Fruit fly (Drosophila melanogaster) whole organism, embryonic: ENCODE measurements around the gene Nepl18.

Experiments used
- ATbp ChIP-seq: fragments of 200-800 bp; sonication (Bioruptor generic); optimal IDR thresholded peaks from 2 replicates; lab custom pipeline; 2017; ENCODE audit warnings: missing biosample characterization, mild to moderate bottlenecking, missing genetic modification characterization, missing genetic modification reagents
- Ada2b ChIP-seq: fragments of 200-800 bp; sonication (Bioruptor generic); IDR thresholded peaks from 2 replicates; pipeline ENCODE4 v1.3.6; 2022; ENCODE audit warnings: missing biosample characterization, missing genetic modification characterization
- Antp ChIP-seq: fragments of 200-800 bp; sonication (Bioruptor generic); optimal IDR thresholded peaks from 3 replicates; lab custom pipeline; 2016; ENCODE audit warnings: missing biosample characterization, missing genetic modification characterization
- B-H1 ChIP-seq: fragments of 200-800 bp; sonication (Bioruptor generic); IDR thresholded peaks from 3 replicates; pipeline ENCODE4 v1.3.6; 2022; ENCODE audit warnings: missing biosample characterization, missing genetic modification characterization
- Blimp-1 ChIP-seq: fragments of 200-800 bp; sonication (Bioruptor generic); optimal IDR thresholded peaks from 3 replicates; lab custom pipeline; 2018; ENCODE audit warnings: missing biosample characterization, missing genetic modification characterization, mild to moderate bottlenecking, moderate library complexity, missing genetic modification reagents
- Bteb2 ChIP-seq: fragments of 200-800 bp; sonication (Bioruptor generic); optimal IDR thresholded peaks from 2 replicates; lab custom pipeline; 2016; ENCODE audit warnings: missing biosample characterization, missing genetic modification characterization
- CG11504 ChIP-seq: fragments of 200-800 bp; sonication (Bioruptor generic); optimal IDR thresholded peaks from 3 replicates; lab custom pipeline; 2019; ENCODE audit warnings: missing biosample characterization, mild to moderate bottlenecking, missing genetic modification characterization, moderate library complexity
- CG12942 ChIP-seq: fragments of 200-800 bp; sonication (Bioruptor generic); optimal IDR thresholded peaks from 3 replicates; lab custom pipeline; 2016; ENCODE audit warnings: missing biosample characterization, missing genetic modification characterization
- CG13424 ChIP-seq: fragments of 200-800 bp; sonication (Bioruptor generic); optimal IDR thresholded peaks from 2 replicates; lab custom pipeline; 2019; ENCODE audit warnings: missing biosample characterization, mild to moderate bottlenecking, missing genetic modification characterization, moderate library complexity
- CG14050 ChIP-seq: fragments of 200-800 bp; sonication (Bioruptor generic); IDR thresholded peaks from 3 replicates; pipeline ENCODE4 v1.3.6; 2022; ENCODE audit warnings: missing biosample characterization, missing genetic modification characterization
- CG15601 ChIP-seq: fragments of 200-800 bp; sonication (Bioruptor generic); optimal IDR thresholded peaks from 3 replicates; lab custom pipeline; 2019; ENCODE audit warnings: missing biosample characterization, mild to moderate bottlenecking, missing genetic modification characterization, moderate library complexity
- CG17802 ChIP-seq: fragments of 200-800 bp; sonication (Bioruptor generic); optimal IDR thresholded peaks from 2 replicates; lab custom pipeline; 2018; ENCODE audit warnings: missing biosample characterization, mild to moderate bottlenecking, missing genetic modification characterization, moderate library complexity
- CG17829 ChIP-seq: fragments of 200-800 bp; optimal IDR thresholded peaks from 2 replicates; lab custom pipeline; 2019; ENCODE audit warnings: missing biosample characterization, mild to moderate bottlenecking, missing genetic modification characterization, moderate library complexity
- CG18262 ChIP-seq: fragments of 200-800 bp; optimal IDR thresholded peaks from 3 replicates; lab custom pipeline; 2019; ENCODE audit warnings: missing biosample characterization, mild to moderate bottlenecking, missing genetic modification characterization, moderate library complexity
- CG30020 ChIP-seq: fragments of 200-800 bp; optimal IDR thresholded peaks from 2 replicates; lab custom pipeline; 2019; ENCODE audit warnings: missing biosample characterization, mild to moderate bottlenecking, missing genetic modification characterization, moderate library complexity
- CG31224 ChIP-seq: fragments of 200-800 bp; sonication (Bioruptor generic); IDR thresholded peaks from 2 replicates; pipeline ENCODE4 v1.3.6; 2022; ENCODE audit warnings: missing biosample characterization, missing genetic modification characterization
- CG32767 ChIP-seq: fragments of 200-800 bp; sonication (Bioruptor generic); IDR thresholded peaks from 2 replicates; pipeline ENCODE4 v1.3.6; 2022; ENCODE audit warnings: missing biosample characterization, missing genetic modification characterization
- CG5180 ChIP-seq: fragments of 200-800 bp; sonication (Bioruptor generic); optimal IDR thresholded peaks from 3 replicates; lab custom pipeline; 2017; ENCODE audit warnings: missing biosample characterization, missing genetic modification characterization, mild to moderate bottlenecking, moderate library complexity, missing genetic modification reagents
- CG7786 ChIP-seq: fragments of 200-800 bp; sonication (Bioruptor generic); optimal IDR thresholded peaks from 2 replicates; lab custom pipeline; 2016; ENCODE audit warnings: missing biosample characterization, missing genetic modification characterization
- CG7987 ChIP-seq: fragments of 200-800 bp; sonication (Bioruptor generic); optimal IDR thresholded peaks from 2 replicates; lab custom pipeline; 2018; ENCODE audit warnings: missing biosample characterization, mild to moderate bottlenecking, missing genetic modification characterization, moderate library complexity
- CG9727 ChIP-seq: fragments of 200-800 bp; sonication (Bioruptor generic); optimal IDR thresholded peaks from 3 replicates; lab custom pipeline; 2017; ENCODE audit warnings: missing biosample characterization, mild to moderate bottlenecking, missing genetic modification characterization
- GATAe ChIP-seq: fragments of 200-800 bp; sonication (Bioruptor generic); conservative IDR thresholded peaks from 2 replicates; pipeline ENCODE4 v1.3.6; 2022; ENCODE audit warnings: missing biosample characterization, missing genetic modification characterization
- HLH54F ChIP-seq: fragments of 200-800 bp; sonication (Bioruptor generic); optimal IDR thresholded peaks from 3 replicates; lab custom pipeline; 2016; ENCODE audit warnings: missing biosample characterization, missing genetic modification characterization
- Med ChIP-seq: fragments of 200-800 bp; sonication (Bioruptor generic); peaks from one replicate; lab custom pipeline; 2016; ENCODE audit warnings: missing biosample characterization, missing genetic modification characterization, mild to moderate bottlenecking, inconsistent platforms, moderate library complexity
- Mrtf ChIP-seq: fragments of 200-800 bp; sonication (Bioruptor generic); IDR thresholded peaks from 3 replicates; pipeline ENCODE4 v1.3.6; 2022; ENCODE audit warnings: missing biosample characterization, missing genetic modification characterization
- Neu2 ChIP-seq: fragments of 200-800 bp; sonication (Bioruptor generic); optimal IDR thresholded peaks from 3 replicates; lab custom pipeline; 2016; ENCODE audit warnings: missing biosample characterization, missing genetic modification characterization, borderline replicate concordance
- NfI ChIP-seq: fragments of 200-800 bp; sonication (Bioruptor generic); optimal IDR thresholded peaks from 3 replicates; lab custom pipeline; 2018; ENCODE audit warnings: missing biosample characterization, mild to moderate bottlenecking, missing genetic modification characterization, moderate library complexity
- Oaz ChIP-seq: fragments of 200-800 bp; sonication (Bioruptor generic); IDR thresholded peaks from 2 replicates; pipeline ENCODE4 v1.3.6; 2022; ENCODE audit warnings: missing biosample characterization, missing genetic modification characterization
- Side ChIP-seq: fragments of 200-800 bp; sonication (Bioruptor generic); optimal IDR thresholded peaks from 2 replicates; lab custom pipeline; 2016; ENCODE audit warnings: missing biosample characterization, missing genetic modification characterization
- bab2 ChIP-seq: fragments of 200-800 bp; sonication (Bioruptor generic); optimal IDR thresholded peaks from 2 replicates; lab custom pipeline; 2016; ENCODE audit warnings: missing biosample characterization, missing genetic modification characterization
- btn ChIP-seq: fragments of 200-800 bp; sonication (Bioruptor generic); optimal IDR thresholded peaks from 2 replicates; lab custom pipeline; 2016; ENCODE audit warnings: missing biosample characterization, missing genetic modification characterization
- chn ChIP-seq: fragments of 200-800 bp; sonication (Bioruptor generic); optimal IDR thresholded peaks from 2 replicates; lab custom pipeline; 2016; ENCODE audit warnings: missing biosample characterization, missing genetic modification characterization
- esg ChIP-seq: fragments of 200-800 bp; sonication (Bioruptor generic); conservative IDR thresholded peaks from 2 replicates; pipeline ENCODE4 v1.3.6; 2022; ENCODE audit warnings: missing biosample characterization, missing genetic modification characterization
- gcm ChIP-seq: fragments of 200-800 bp; sonication (Bioruptor generic); optimal IDR thresholded peaks from 2 replicates; lab custom pipeline; 2019; ENCODE audit warnings: missing biosample characterization, mild to moderate bottlenecking, missing genetic modification characterization, moderate library complexity
- grn ChIP-seq: fragments of 200-800 bp; sonication (Bioruptor generic); optimal IDR thresholded peaks from 3 replicates; lab custom pipeline; 2017; ENCODE audit warnings: missing biosample characterization, missing genetic modification characterization
- hkb ChIP-seq, 2 experiments: fragments of 200-800 bp in 1 of 2; fragments of >200 bp in 1 of 2; sonication (Bioruptor generic) in 1 of 2; IDR thresholded peaks in 1 of 2; optimal IDR thresholded peaks in 1 of 2; 2 replicates each; pipeline versions ENCODE4 v1.3.6 to Lab custom; 2017 to 2022; ENCODE audit warnings: missing biosample characterization in 1 of 2, missing genetic modification characterization in 1 of 2
- hth ChIP-seq: fragments of >200 bp; optimal IDR thresholded peaks from 2 replicates; lab custom pipeline; 2017; ENCODE audit warnings: inconsistent platforms
- lmd ChIP-seq: fragments of 200-800 bp; sonication (Bioruptor generic); IDR thresholded peaks from 2 replicates; pipeline ENCODE4 v1.3.6; 2022; ENCODE audit warnings: missing biosample characterization, missing genetic modification characterization
- mam ChIP-seq: fragments of 200-800 bp; sonication (Bioruptor generic); optimal IDR thresholded peaks from 3 replicates; lab custom pipeline; 2016; ENCODE audit warnings: missing biosample characterization, missing genetic modification characterization
- onecut ChIP-seq: fragments of 200-800 bp; sonication (Bioruptor generic); IDR thresholded peaks from 2 replicates; pipeline ENCODE4 v1.3.6; 2022; ENCODE audit warnings: missing biosample characterization, missing genetic modification characterization
- org-1 ChIP-seq: fragments of 200-800 bp; sonication (Bioruptor generic); optimal IDR thresholded peaks from 2 replicates; lab custom pipeline; 2017; ENCODE audit warnings: missing biosample characterization, missing genetic modification characterization
- pan ChIP-seq, 4 experiments: fragments of >200 bp in 3 of 4; fragments of 200-800 bp in 1 of 4; sonication (Bioruptor generic) in 1 of 4; optimal IDR thresholded peaks in 3 of 4; IDR thresholded peaks in 1 of 4; 2 replicates each; pipeline versions ENCODE4 v1.3.6 to Lab custom; 2017 to 2022; ENCODE audit warnings: missing biosample characterization in 2 of 4, missing genetic modification characterization in 2 of 4, mixed read lengths in 1 of 4
- pb ChIP-seq: fragments of 200-800 bp; sonication (Bioruptor generic); optimal IDR thresholded peaks from 3 replicates; lab custom pipeline; 2016; ENCODE audit warnings: missing biosample characterization, missing genetic modification characterization
- peb ChIP-seq: fragments of 200-800 bp; sonication (Bioruptor generic); IDR thresholded peaks from 2 replicates; pipeline ENCODE4 v1.3.6; 2022; ENCODE audit warnings: missing biosample characterization, missing genetic modification characterization
- sim ChIP-seq: fragments of 200-800 bp; sonication (Bioruptor generic); IDR thresholded peaks from 2 replicates; pipeline ENCODE4 v1.3.6; 2022; ENCODE audit warnings: missing biosample characterization, missing genetic modification characterization
- sob ChIP-seq: fragments of 200-800 bp; sonication (Bioruptor generic); IDR thresholded peaks from 2 replicates; pipeline ENCODE4 v1.3.6; 2022; ENCODE audit warnings: missing biosample characterization, missing genetic modification characterization
- stc ChIP-seq: fragments of 200-800 bp; sonication (Bioruptor generic); IDR thresholded peaks from 2 replicates; pipeline ENCODE4 v1.3.6; 2022; ENCODE audit warnings: missing biosample characterization, missing genetic modification characterization
- zf30C ChIP-seq: fragments of 200-800 bp; sonication (Bioruptor generic); optimal IDR thresholded peaks from 3 replicates; lab custom pipeline; 2018; ENCODE audit warnings: missing biosample characterization, mild to moderate bottlenecking, missing genetic modification characterization

The Nepl18 gene

dm6 chr3R:28857287-28858024, 18.0 kb upstream of the Nepl18 start (continued):
- no peak for TF ChIP-seq CG9727 (GFP tag; lab: Kevin White, UChicago)
- TF ChIP-seq Antp (GFP tag; lab: Kevin White, UChicago): peak; percentile 54
- TF ChIP-seq CG30020: no peak
- TF ChIP-seq CG31224 (GFP tag; lab: Robert Waterston, UW): 0 out of 2 replicates have a peak, but pooled peaks have one; percentile 8
- TF ChIP-seq Blimp-1: peak; percentile 56
- 0 out of 2 replicates have a peak, but pooled peaks have one; percentile 32 for TF ChIP-seq sim
- TF ChIP-seq HLH54F (GFP tag; lab: Kevin White, UChicago): peak; percentile 18
- TF ChIP-seq B-H1 (GFP tag; lab: Robert Waterston, UW): 0 out of 3 replicates have a peak, but pooled peaks have one; percentile 40
- TF ChIP-seq grn (GFP tag; lab: Kevin White, UChicago): peak; percentile 53
- peak; percentile 10 for TF ChIP-seq NfI
- peak; percentile 1 for TF ChIP-seq pb
- peak; percentile 67; the same call in 1 of the 2 replicates for TF ChIP-seq stc (GFP tag; lab: Robert Waterston, UW)
- TF ChIP-seq onecut (GFP tag; lab: Robert Waterston, UW): 0 out of 2 replicates have a peak, but pooled peaks have one; percentile 31
- peak; percentile 47; the same call in 1 of the 2 replicates for TF ChIP-seq sob (GFP tag; lab: Robert Waterston, UW)
- peak; percentile 29 for TF ChIP-seq gcm
- no peak for TF ChIP-seq Neu2
- peak; percentile 33; the same call in 1 of the 2 replicates for TF ChIP-seq esg (GFP tag; lab: Robert Waterston, UW)
- TF ChIP-seq CG11504 (tag; lab: Kevin White, UChicago): peak; percentile 58
- peak; percentile 23 for TF ChIP-seq CG15601 (tag; lab: Kevin White, UChicago)
- TF ChIP-seq peb (GFP tag; lab: Robert Waterston, UW): peak; percentile 23
- TF ChIP-seq bab2 (GFP tag; lab: Kevin White, UChicago): peak; percentile 27
- TF ChIP-seq hth (lab: Kevin White, UChicago): no peak
- peak; percentile 52 for TF ChIP-seq CG17829 (tag; lab: Kevin White, UChicago)
- TF ChIP-seq GATAe (GFP tag; lab: Robert Waterston, UW): 0 out of 2 replicates have a peak, but pooled peaks have one; percentile 15
- no peak for TF ChIP-seq Bteb2 (GFP tag; lab: Kevin White, UChicago)
- peak; percentile 55 for TF ChIP-seq CG13424 (tag; lab: Kevin White, UChicago)
- TF ChIP-seq CG18262 (tag; lab: Kevin White, UChicago): peak; percentile 52
- TF ChIP-seq lmd: peak; percentile 53; the same call in 1 of the 2 replicates
- TF ChIP-seq CG12942 (GFP tag; lab: Kevin White, UChicago): peak; percentile 26
- peak; percentile 15 for TF ChIP-seq chn
- TF ChIP-seq CG14050 (GFP tag; lab: Robert Waterston, UW): peak; percentile 15; the same call in 1 of the 3 replicates
- TF ChIP-seq mam (GFP tag; lab: Kevin White, UChicago): peak; percentile 29
- 0 out of 3 replicates have a peak, but pooled peaks have one; percentile 25 for TF ChIP-seq Mrtf (GFP tag; lab: Robert Waterston, UW)
- no peak for TF ChIP-seq btn (GFP tag; lab: Kevin White, UChicago)
- peak; percentile 51 for TF ChIP-seq org-1 (GFP tag; lab: Kevin White, UChicago)
- no peak for TF ChIP-seq CG32767 (GFP tag; lab: Robert Waterston, UW)
- TF ChIP-seq CG5180 (GFP tag; lab: Kevin White, UChicago): peak; percentile 19
- TF ChIP-seq CG7786 (GFP tag; lab: Kevin White, UChicago): peak; percentile 28
- no peak for TF ChIP-seq CG17802 (tag; lab: Kevin White, UChicago)
- TF ChIP-seq Med (GFP tag; lab: Kevin White, UChicago): peak; percentile 84
- no peak for TF ChIP-seq pan (optimal IDR thresholded peaks at IDR 0.05; lab: Kevin White, UChicago)
- TF ChIP-seq pan (GFP tag; optimal IDR thresholded peaks at IDR 0.05 in 1 of 2, IDR thresholded peaks at IDR 0.05 in 1 of 2): peak in 1 of 2 experiments; percentile 47
- TF ChIP-seq Side: peak; percentile 4
- TF ChIP-seq Oaz (GFP tag; lab: Robert Waterston, UW): 0 out of 2 replicates have a peak, but pooled peaks have one; percentile 7
- TF ChIP-seq hkb (optimal IDR thresholded peaks at IDR 0.05; lab: Kevin White, UChicago): no peak
- TF ChIP-seq hkb (GFP tag; IDR thresholded peaks at IDR 0.05; lab: Robert Waterston, UW): peak; percentile 40; the same call in 1 of the 2 replicates
- no peak for TF ChIP-seq CG7987 (GFP tag; lab: Kevin White, UChicago)
- peak; percentile 33 for TF ChIP-seq zf30C
- TF ChIP-seq Ada2b (GFP tag; lab: Robert Waterston, UW): 0 out of 2 replicates have a peak, but pooled peaks have one; percentile 31
- TF ChIP-seq ATbp (GFP tag; lab: Kevin White, UChicago): peak; percentile 51
